Worm (Caenorhabditis elegans): ENCODE results near the gene F43H9.3.

ce11 chrV:8051851-8052250, 27.1 kb upstream of the F43H9.3 start, which contains the start of gene sth-1:
- TF ChIP-seq pha-4 (GFP tag; IDR thresholded peaks at IDR 0.05) (no peak), pha-4 (tag; optimal IDR thresholded peaks at IDR 0.05) (no peak), hif-1 (tag; optimal IDR thresholded peaks at IDR 0.05) (no peak)

Data from whole organism, L4 larva.